Fruit fly (Drosophila melanogaster) whole organism, embryonic: Measurements from ENCODE around the gene deltaCOP.

Experiments
- Bgb ChIP-seq: fragments of 200-800 bp; sonication (Bioruptor generic); IDR thresholded peaks from 2 replicates; pipeline ENCODE4 v1.3.6; 2022; ENCODE audit warnings: missing biosample characterization, missing genetic modification characterization; ENCODE audit not compliant: partially characterized antibody
- BtbVII ChIP-seq: fragments of 200-800 bp; sonication (Bioruptor generic); optimal IDR thresholded peaks from 3 replicates; lab custom pipeline; 2017; ENCODE audit warnings: missing biosample characterization, mild to moderate bottlenecking, missing genetic modification characterization
- CG11456 ChIP-seq: fragments of 200-800 bp; sonication (Bioruptor generic); IDR thresholded peaks from 3 replicates; pipeline ENCODE4 v1.3.6; 2022; ENCODE audit warnings: missing biosample characterization, missing genetic modification characterization
- CG11560 ChIP-seq: fragments of 200-800 bp; sonication (Bioruptor generic); IDR thresholded peaks from 3 replicates; pipeline ENCODE4 v1.3.6; 2022; ENCODE audit warnings: missing biosample characterization, missing genetic modification characterization
- CG11723 ChIP-seq: fragments of 200-800 bp; sonication (Bioruptor generic); optimal IDR thresholded peaks from 2 replicates; lab custom pipeline; 2017; ENCODE audit warnings: missing biosample characterization, mild to moderate bottlenecking, missing genetic modification characterization
- CG15601 ChIP-seq: fragments of 200-800 bp; sonication (Bioruptor generic); optimal IDR thresholded peaks from 3 replicates; lab custom pipeline; 2019; ENCODE audit warnings: missing biosample characterization, mild to moderate bottlenecking, missing genetic modification characterization, moderate library complexity
- CG1602 ChIP-seq: fragments of 200-800 bp; sonication (Bioruptor generic); optimal IDR thresholded peaks from 3 replicates; lab custom pipeline; 2016; ENCODE audit warnings: missing biosample characterization, missing genetic modification characterization
- CG1603 ChIP-seq: fragments of 200-800 bp; sonication (Bioruptor generic); optimal IDR thresholded peaks from 2 replicates; lab custom pipeline; 2019; ENCODE audit warnings: missing biosample characterization, mild to moderate bottlenecking, missing genetic modification characterization, moderate library complexity
- CG16779 ChIP-seq: fragments of 200-800 bp; sonication (Bioruptor generic); IDR thresholded peaks from 2 replicates; pipeline ENCODE4 v1.3.6; 2022; ENCODE audit warnings: missing biosample characterization, missing genetic modification characterization
- CG18619 ChIP-seq: fragments of 200-800 bp; sonication (Bioruptor generic); optimal IDR thresholded peaks from 3 replicates; lab custom pipeline; 2017; ENCODE audit warnings: missing biosample characterization, mild to moderate bottlenecking, missing genetic modification characterization
- CG30431 ChIP-seq: fragments of 200-800 bp; sonication (Bioruptor generic); optimal IDR thresholded peaks from 2 replicates; lab custom pipeline; 2017; ENCODE audit warnings: missing biosample characterization, missing genetic modification characterization
- CG31388 ChIP-seq: fragments of 200-800 bp; sonication (Bioruptor generic); optimal IDR thresholded peaks from 2 replicates; lab custom pipeline; 2016; ENCODE audit warnings: missing biosample characterization, missing genetic modification characterization
- CG34224 ChIP-seq: fragments of 200-800 bp; sonication (Bioruptor generic); IDR thresholded peaks from 3 replicates; pipeline ENCODE4 v1.3.6; 2022; ENCODE audit warnings: missing biosample characterization, missing genetic modification characterization; ENCODE audit not compliant: partially characterized antibody
- CG5180 ChIP-seq: fragments of 200-800 bp; sonication (Bioruptor generic); optimal IDR thresholded peaks from 3 replicates; lab custom pipeline; 2017; ENCODE audit warnings: missing biosample characterization, missing genetic modification characterization, mild to moderate bottlenecking, moderate library complexity, missing genetic modification reagents
- CG7271 ChIP-seq: fragments of 200-800 bp; sonication (Bioruptor generic); optimal IDR thresholded peaks from 2 replicates; lab custom pipeline; 2018; ENCODE audit warnings: missing biosample characterization, mild to moderate bottlenecking, missing genetic modification characterization, moderate library complexity
- CG7786 ChIP-seq: fragments of 200-800 bp; sonication (Bioruptor generic); optimal IDR thresholded peaks from 2 replicates; lab custom pipeline; 2016; ENCODE audit warnings: missing biosample characterization, missing genetic modification characterization
- CG8478 ChIP-seq: fragments of >200 bp; optimal IDR thresholded peaks from 2 replicates; lab custom pipeline; 2018
- Doc3 ChIP-seq: fragments of 200-800 bp; sonication (Bioruptor generic); IDR thresholded peaks from 3 replicates; pipeline ENCODE4 v1.3.6; 2022; ENCODE audit warnings: missing biosample characterization, missing genetic modification characterization; ENCODE audit not compliant: partially characterized antibody
- Drgx ChIP-seq: fragments of 200-800 bp; sonication (Bioruptor generic); IDR thresholded peaks from 2 replicates; pipeline ENCODE4 v1.3.6; 2022; ENCODE audit warnings: missing biosample characterization, missing genetic modification characterization
- Lpt ChIP-seq: fragments of >200 bp; optimal IDR thresholded peaks from 2 replicates; lab custom pipeline; 2018; ENCODE audit warnings: missing biosample characterization, missing genetic modification characterization
- Meics ChIP-seq: fragments of 200-800 bp; sonication (Bioruptor generic); optimal IDR thresholded peaks from 2 replicates; lab custom pipeline; 2017; ENCODE audit warnings: missing biosample characterization, mild to moderate bottlenecking, missing genetic modification characterization
- Mes4 ChIP-seq: fragments of 200-800 bp; sonication (Bioruptor generic); optimal IDR thresholded peaks from 2 replicates; lab custom pipeline; 2016; ENCODE audit warnings: missing biosample characterization, missing genetic modification characterization
- Mrtf ChIP-seq: fragments of 200-800 bp; sonication (Bioruptor generic); IDR thresholded peaks from 3 replicates; pipeline ENCODE4 v1.3.6; 2022; ENCODE audit warnings: missing biosample characterization, missing genetic modification characterization
- Nf-YA ChIP-seq: fragments of 200-800 bp; sonication (Bioruptor generic); IDR thresholded peaks from 2 replicates; pipeline ENCODE4 v1.3.6; 2022; ENCODE audit warnings: missing biosample characterization, missing genetic modification characterization
- Nf-YB ChIP-seq: fragments of 200-800 bp; sonication (Bioruptor generic); optimal IDR thresholded peaks from 3 replicates; lab custom pipeline; 2019; ENCODE audit warnings: missing biosample characterization, mild to moderate bottlenecking, missing genetic modification characterization, moderate library complexity
- Poxn ChIP-seq: fragments of 200-800 bp; sonication (Bioruptor generic); IDR thresholded peaks from 2 replicates; pipeline ENCODE4 v1.3.6; 2022; ENCODE audit warnings: missing biosample characterization, missing genetic modification characterization
- Scr ChIP-seq: fragments of 200-800 bp; sonication (Bioruptor generic); IDR thresholded peaks from 2 replicates; pipeline ENCODE4 v1.3.6; 2022; ENCODE audit warnings: missing biosample characterization, missing genetic modification characterization; ENCODE audit not compliant: partially characterized antibody
- Sox100B ChIP-seq: fragments of 200-800 bp; sonication (Bioruptor generic); optimal IDR thresholded peaks from 3 replicates; lab custom pipeline; 2018; ENCODE audit warnings: missing biosample characterization, mild to moderate bottlenecking, missing genetic modification characterization
- ab ChIP-seq: fragments of 200-800 bp; sonication (Bioruptor generic); optimal IDR thresholded peaks from 2 replicates; lab custom pipeline; 2016; ENCODE audit warnings: missing biosample characterization, missing genetic modification characterization
- ac ChIP-seq: fragments of 200-800 bp; sonication (Bioruptor generic); optimal IDR thresholded peaks from 3 replicates; lab custom pipeline; 2017; ENCODE audit warnings: missing biosample characterization, mild to moderate bottlenecking, missing genetic modification characterization
- al ChIP-seq: fragments of 200-800 bp; sonication (Bioruptor generic); IDR thresholded peaks from 2 replicates; pipeline ENCODE4 v1.3.6; 2022; ENCODE audit warnings: missing biosample characterization, missing genetic modification characterization
- bab2 ChIP-seq: fragments of 200-800 bp; sonication (Bioruptor generic); optimal IDR thresholded peaks from 2 replicates; lab custom pipeline; 2016; ENCODE audit warnings: missing biosample characterization, missing genetic modification characterization
- cato ChIP-seq: fragments of 200-800 bp; sonication (Bioruptor generic); optimal IDR thresholded peaks from 2 replicates; lab custom pipeline; 2016; ENCODE audit warnings: missing biosample characterization, missing genetic modification characterization, borderline replicate concordance
- chn ChIP-seq: fragments of 200-800 bp; sonication (Bioruptor generic); optimal IDR thresholded peaks from 2 replicates; lab custom pipeline; 2016; ENCODE audit warnings: missing biosample characterization, missing genetic modification characterization
- crol ChIP-seq: fragments of 200-800 bp; sonication (Bioruptor generic); IDR thresholded peaks from 2 replicates; pipeline ENCODE4 v1.3.6; 2022; ENCODE audit warnings: missing biosample characterization, missing genetic modification characterization
- ewg ChIP-seq: fragments of 200-800 bp; sonication (Bioruptor generic); optimal IDR thresholded peaks from 3 replicates; lab custom pipeline; 2017; ENCODE audit warnings: mild to moderate bottlenecking, missing biosample characterization, missing genetic modification reagents, missing genetic modification characterization
- gem ChIP-seq: fragments of 200-800 bp; sonication (Bioruptor generic); optimal IDR thresholded peaks from 2 replicates; lab custom pipeline; 2019; ENCODE audit warnings: missing biosample characterization, mild to moderate bottlenecking, missing genetic modification characterization, moderate library complexity
- jing ChIP-seq: fragments of 200-800 bp; sonication (Bioruptor generic); optimal IDR thresholded peaks from 2 replicates; lab custom pipeline; 2018; ENCODE audit warnings: missing biosample characterization, mild to moderate bottlenecking, missing genetic modification characterization
- jumu ChIP-seq: fragments of 200-800 bp; sonication (Bioruptor generic); optimal IDR thresholded peaks from 3 replicates; lab custom pipeline; 2016; ENCODE audit warnings: missing biosample characterization, missing genetic modification characterization
- kay ChIP-seq: fragments of 200-800 bp; sonication (Bioruptor generic); optimal IDR thresholded peaks from 2 replicates; lab custom pipeline; 2016; ENCODE audit warnings: missing biosample characterization, missing genetic modification characterization
- lilli ChIP-seq: fragments of 200-800 bp; sonication (Bioruptor generic); optimal IDR thresholded peaks from 3 replicates; lab custom pipeline; 2016; ENCODE audit warnings: missing biosample characterization, missing genetic modification characterization
- org-1 ChIP-seq: fragments of 200-800 bp; sonication (Bioruptor generic); optimal IDR thresholded peaks from 2 replicates; lab custom pipeline; 2017; ENCODE audit warnings: missing biosample characterization, missing genetic modification characterization
- pan ChIP-seq, 4 experiments: fragments of >200 bp in 3 of 4; fragments of 200-800 bp in 1 of 4; sonication (Bioruptor generic) in 1 of 4; optimal IDR thresholded peaks in 3 of 4; IDR thresholded peaks in 1 of 4; 2 replicates each; pipeline versions ENCODE4 v1.3.6 to Lab custom; 2017 to 2022; ENCODE audit warnings: missing biosample characterization in 2 of 4, missing genetic modification characterization in 2 of 4, mixed read lengths in 1 of 4
- peb ChIP-seq: fragments of 200-800 bp; sonication (Bioruptor generic); IDR thresholded peaks from 2 replicates; pipeline ENCODE4 v1.3.6; 2022; ENCODE audit warnings: missing biosample characterization, missing genetic modification characterization
- repo ChIP-seq: fragments of 200-800 bp; sonication (Bioruptor generic); optimal IDR thresholded peaks from 2 replicates; lab custom pipeline; 2016; ENCODE audit warnings: missing biosample characterization, missing genetic modification characterization
- shn ChIP-seq: fragments of 200-800 bp; sonication (Bioruptor generic); optimal IDR thresholded peaks from 3 replicates; lab custom pipeline; 2016; ENCODE audit warnings: missing biosample characterization, missing genetic modification characterization
- slp2 ChIP-seq: fragments of 200-800 bp; sonication (Bioruptor generic); optimal IDR thresholded peaks from 2 replicates; lab custom pipeline; 2016; ENCODE audit warnings: missing biosample characterization, missing genetic modification characterization
- stc ChIP-seq: fragments of 200-800 bp; sonication (Bioruptor generic); IDR thresholded peaks from 2 replicates; pipeline ENCODE4 v1.3.6; 2022; ENCODE audit warnings: missing biosample characterization, missing genetic modification characterization
- tgo ChIP-seq: fragments of 200-800 bp; sonication (Bioruptor generic); IDR thresholded peaks from 3 replicates; pipeline ENCODE4 v1.3.6; 2022; ENCODE audit warnings: missing biosample characterization, missing genetic modification characterization
- tx ChIP-seq: fragments of 200-800 bp; sonication (Bioruptor generic); optimal IDR thresholded peaks from 2 replicates; lab custom pipeline; 2016; ENCODE audit warnings: missing biosample characterization, missing genetic modification characterization
- yki ChIP-seq: fragments of >200 bp; optimal IDR thresholded peaks from 3 replicates; lab custom pipeline; 2018
- zen ChIP-seq: fragments of 200-800 bp; sonication (Bioruptor generic); optimal IDR thresholded peaks from 3 replicates; lab custom pipeline; 2018; ENCODE audit warnings: missing biosample characterization, mild to moderate bottlenecking, missing genetic modification characterization, moderate library complexity

Gene deltaCOP

DNA sequence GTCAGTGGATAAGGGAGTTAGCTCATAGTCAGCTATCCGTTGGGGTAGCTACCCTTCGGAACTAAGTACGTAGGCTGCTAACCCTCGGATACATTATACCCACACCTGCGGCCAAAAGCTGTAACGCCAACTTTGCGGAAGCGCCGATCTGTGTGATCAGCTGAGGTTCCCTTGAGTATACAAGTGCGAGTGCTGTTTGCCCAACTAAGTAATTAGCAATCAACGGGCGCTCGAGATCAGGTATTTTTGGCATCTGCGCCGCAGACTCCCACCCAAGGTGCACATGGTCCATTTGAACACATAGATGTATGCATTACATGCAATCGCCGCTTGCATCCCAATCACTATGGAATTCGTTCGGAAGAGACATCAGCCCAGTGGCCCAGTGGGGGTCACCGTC lies 7.5 kb downstream of the deltaCOP start (continued):
- peak; percentile 74 for TF ChIP-seq Nf-YA (GFP tag; lab: Robert Waterston, UW)
- TF ChIP-seq al (GFP tag; lab: Robert Waterston, UW) = no peak
- TF ChIP-seq shn = peak; percentile 16
- TF ChIP-seq CG11456 (GFP tag; lab: Robert Waterston, UW) = peak; percentile 81
- TF ChIP-seq slp2 = no peak
- no peak for TF ChIP-seq yki (lab: Kevin White, UChicago)
- peak; percentile 51 for TF ChIP-seq jumu (GFP tag; lab: Kevin White, UChicago)
- TF ChIP-seq ac = no peak
- no peak for TF ChIP-seq peb
- TF ChIP-seq tgo = peak; percentile 47; the same call in 1 of the 3 replicates
- TF ChIP-seq gem (tag; lab: Kevin White, UChicago) = peak; percentile 36
- no peak for TF ChIP-seq cato (GFP tag; lab: Kevin White, UChicago)
- peak; percentile 9 for TF ChIP-seq ewg
- TF ChIP-seq CG30431 = no peak
- 0 out of 2 replicates have a peak, but pooled peaks have one; percentile 9 for TF ChIP-seq stc (GFP tag; lab: Robert Waterston, UW)
- peak; percentile 43 for TF ChIP-seq lilli (GFP tag; lab: Kevin White, UChicago)
- no peak for TF ChIP-seq crol (GFP tag; lab: Robert Waterston, UW)
- TF ChIP-seq CG11560 = no peak
- peak; percentile 22 for TF ChIP-seq Sox100B
- no peak for TF ChIP-seq Poxn (GFP tag; lab: Robert Waterston, UW)
- TF ChIP-seq pan (optimal IDR thresholded peaks at IDR 0.05; lab: Kevin White, UChicago) = no peak
- peak in 1 of 2 experiments; percentile 46 for TF ChIP-seq pan (GFP tag; optimal IDR thresholded peaks at IDR 0.05 in 1 of 2, IDR thresholded peaks at IDR 0.05 in 1 of 2)
- TF ChIP-seq CG7786 (GFP tag; lab: Kevin White, UChicago) = peak; percentile 23
- peak; percentile 81 for TF ChIP-seq Meics (GFP tag; lab: Kevin White, UChicago)
- TF ChIP-seq Bgb (GFP tag; lab: Robert Waterston, UW) = no peak
- no peak for TF ChIP-seq Nf-YB (GFP tag; lab: Kevin White, UChicago)
- no peak for TF ChIP-seq CG11723
- TF ChIP-seq CG15601 (tag; lab: Kevin White, UChicago) = no peak
- TF ChIP-seq CG31388 (GFP tag; lab: Kevin White, UChicago) = no peak
- TF ChIP-seq zen (tag; lab: Kevin White, UChicago) = no peak
- TF ChIP-seq BtbVII (GFP tag; lab: Kevin White, UChicago) = peak; percentile 89
- TF ChIP-seq org-1 (GFP tag; lab: Kevin White, UChicago) = peak; percentile 76
- TF ChIP-seq CG16779 (GFP tag; lab: Robert Waterston, UW) = peak; percentile 65; the same call in 1 of the 2 replicates
- TF ChIP-seq chn = no peak
- TF ChIP-seq CG7271 = no peak
- no peak for TF ChIP-seq Drgx (GFP tag; lab: Robert Waterston, UW)
- no peak for TF ChIP-seq Doc3
- peak; percentile 13 for TF ChIP-seq CG1603 (tag; lab: Kevin White, UChicago)
- TF ChIP-seq tx (GFP tag; lab: Kevin White, UChicago) = peak; percentile 32
- TF ChIP-seq Mes4 (GFP tag; lab: Kevin White, UChicago) = peak; percentile 49
- peak; percentile 72 for TF ChIP-seq bab2 (GFP tag; lab: Kevin White, UChicago)
- no peak for TF ChIP-seq Scr (GFP tag; lab: Robert Waterston, UW)
- TF ChIP-seq jing (GFP tag; lab: Kevin White, UChicago) = no peak
- TF ChIP-seq ab (GFP tag; lab: Kevin White, UChicago) = no peak
- TF ChIP-seq repo (GFP tag; lab: Kevin White, UChicago) = peak; percentile 34
- TF ChIP-seq CG8478 (lab: Kevin White, UChicago) = no peak
- TF ChIP-seq kay (GFP tag; lab: Kevin White, UChicago) = peak; percentile 10
- no peak for TF ChIP-seq CG1602 (GFP tag; lab: Kevin White, UChicago)
- TF ChIP-seq Lpt (GFP tag; lab: Kevin White, UChicago) = no peak
- TF ChIP-seq CG5180 = peak; percentile 66
- TF ChIP-seq Mrtf (GFP tag; lab: Robert Waterston, UW) = no peak
- no peak for TF ChIP-seq CG34224
- TF ChIP-seq CG18619 (GFP tag; lab: Kevin White, UChicago) = peak; percentile 71
